Worm (Caenorhabditis elegans) whole organism, young adult: Measurements from ENCODE around the gene twk-33.
A peak's percentile ranks its signal among the peaks of the same experiment; 100 is the strongest.

Experiments used
- B0261.1 ChIP-seq: sonication (generic microtip); optimal IDR thresholded peaks from 2 replicates; lab custom pipeline; 2016; ENCODE audit warnings: mild to moderate bottlenecking, missing genetic modification characterization, moderate library complexity, missing compliant biosample characterization
- B0336.3 ChIP-seq: fragments of 200-800 bp; sonication (Bioruptor generic); IDR thresholded peaks from 2 replicates; pipeline ENCODE4 v1.3.6; 2022; ENCODE audit warnings: missing genetic modification characterization, missing compliant biosample characterization
- F10E7.11 ChIP-seq: sonication (generic microtip); optimal IDR thresholded peaks from 2 replicates; lab custom pipeline; 2017; ENCODE audit warnings: mild to moderate bottlenecking, missing genetic modification characterization, moderate library complexity, missing compliant biosample characterization
- K11D2.4 ChIP-seq: fragments of 200-800 bp; sonication (Bioruptor generic); IDR thresholded peaks from 2 replicates; pipeline ENCODE4 v1.3.6; 2022; ENCODE audit warnings: missing genetic modification reagents, missing genetic modification characterization, missing compliant biosample characterization
- T26A5.8 ChIP-seq: sonication (generic microtip); optimal IDR thresholded peaks from 2 replicates; lab custom pipeline; 2016; ENCODE audit warnings: missing genetic modification characterization, missing compliant biosample characterization
- Y53F4B.3 ChIP-seq: fragments of 200-800 bp; sonication (Bioruptor generic); IDR thresholded peaks from 2 replicates; pipeline ENCODE4 v1.3.6; 2022; ENCODE audit warnings: missing genetic modification reagents, missing genetic modification characterization, missing compliant biosample characterization
- Y53G8AR.9 ChIP-seq: fragments of 200-800 bp; sonication (Bioruptor generic); conservative IDR thresholded peaks from 2 replicates; pipeline ENCODE4 v1.3.6; 2022; ENCODE audit warnings: missing genetic modification reagents, missing genetic modification characterization, missing compliant biosample characterization
- Y95B8A.8 ChIP-seq: fragments of 200-800 bp; sonication (Bioruptor generic); IDR thresholded peaks from 2 replicates; pipeline ENCODE4 v1.3.6; 2022; ENCODE audit warnings: missing genetic modification reagents, missing genetic modification characterization, missing compliant biosample characterization
- ZK185.1 ChIP-seq: sonication (generic microtip); optimal IDR thresholded peaks from 2 replicates; lab custom pipeline; 2016; ENCODE audit warnings: mild to moderate bottlenecking, missing genetic modification characterization, missing compliant biosample characterization; ENCODE audit not compliant: poor library complexity, severe bottlenecking
- akir-1 ChIP-seq: fragments of 200-800 bp; sonication (Bioruptor generic); optimal IDR thresholded peaks from 2 replicates; lab custom pipeline; 2018; ENCODE audit warnings: mild to moderate bottlenecking, missing genetic modification characterization, moderate library complexity, missing compliant biosample characterization
- athp-1 ChIP-seq: sonication (generic microtip); optimal IDR thresholded peaks from 2 replicates; lab custom pipeline; 2017; ENCODE audit warnings: mild to moderate bottlenecking, missing genetic modification characterization, missing compliant biosample characterization
- attf-5 ChIP-seq: fragments of 200-800 bp; sonication (Bioruptor generic); optimal IDR thresholded peaks from 2 replicates; lab custom pipeline; 2018; ENCODE audit warnings: mild to moderate bottlenecking, missing genetic modification characterization, missing compliant biosample characterization
- attf-6 ChIP-seq: fragments of 200-800 bp; sonication (Bioruptor generic); IDR thresholded peaks from 2 replicates; pipeline ENCODE4 v1.3.6; 2022; ENCODE audit warnings: missing genetic modification reagents, missing genetic modification characterization, missing compliant biosample characterization
- cebp-1 ChIP-seq, 2 experiments: fragments of 200-800 bp in 1 of 2; sonication (Bioruptor generic) in 1 of 2; sonication (generic microtip) in 1 of 2; IDR thresholded peaks in 1 of 2; optimal IDR thresholded peaks in 1 of 2; 2 replicates each; pipeline versions ENCODE4 v1.3.6 to Lab custom; 2017 to 2022; ENCODE audit warnings: missing compliant biosample characterization in 2 of 2, missing genetic modification characterization in 2 of 2, mild to moderate bottlenecking in 1 of 2, missing genetic modification reagents in 1 of 2, moderate library complexity in 1 of 2
- ceh-27 ChIP-seq: fragments of 200-800 bp; sonication (Bioruptor generic); optimal IDR thresholded peaks from 2 replicates; lab custom pipeline; 2018; ENCODE audit warnings: mild to moderate bottlenecking, missing genetic modification characterization, moderate library complexity, missing compliant biosample characterization
- dpff-1 ChIP-seq: sonication (generic microtip); optimal IDR thresholded peaks from 2 replicates; lab custom pipeline; 2017; ENCODE audit warnings: mild to moderate bottlenecking, missing genetic modification characterization, missing compliant biosample characterization
- dpl-1 ChIP-seq: fragments of 150-350 bp; optimal IDR thresholded peaks from 2 replicates; lab custom pipeline; 2014; ENCODE audit warnings: missing biosample characterization, missing genetic modification reagents, missing genetic modification characterization
- efl-1 ChIP-seq: fragments of 150-350 bp; optimal IDR thresholded peaks from 2 replicates; lab custom pipeline; 2014; ENCODE audit warnings: missing biosample characterization, missing genetic modification reagents, missing genetic modification characterization
- egl-44 ChIP-seq: fragments of 200-800 bp; sonication (Bioruptor generic); IDR thresholded peaks from 2 replicates; pipeline ENCODE4 v1.3.6; 2022; ENCODE audit warnings: missing genetic modification reagents, missing genetic modification characterization, missing compliant biosample characterization
- fkh-3 ChIP-seq: sonication (generic microtip); optimal IDR thresholded peaks from 2 replicates; lab custom pipeline; 2016; ENCODE audit warnings: mild to moderate bottlenecking, missing genetic modification characterization, missing compliant biosample characterization
- hmg-1.2 ChIP-seq: fragments of 200-800 bp; sonication (Bioruptor generic); IDR thresholded peaks from 2 replicates; pipeline ENCODE4 v1.3.6; 2022; ENCODE audit warnings: missing genetic modification reagents, missing genetic modification characterization, missing compliant biosample characterization
- hmg-20 ChIP-seq: fragments of 200-800 bp; sonication (Bioruptor generic); IDR thresholded peaks from 2 replicates; pipeline ENCODE4 v1.3.6; 2022; ENCODE audit warnings: missing genetic modification reagents, missing genetic modification characterization, missing compliant biosample characterization
- let-607 ChIP-seq, 2 experiments: fragments of 200-800 bp in 1 of 2; sonication (Bioruptor generic) in 1 of 2; sonication (generic microtip) in 1 of 2; optimal IDR thresholded peaks; 2 replicates each; lab custom pipeline; 2016 to 2018; ENCODE audit warnings: mild to moderate bottlenecking in 2 of 2, missing compliant biosample characterization in 2 of 2, missing genetic modification characterization in 2 of 2, moderate library complexity in 2 of 2, missing genotype in 1 of 2
- lin-26 ChIP-seq: fragments of 200-800 bp; sonication (Bioruptor generic); IDR thresholded peaks from 2 replicates; pipeline ENCODE4 v1.3.6; 2022; ENCODE audit warnings: missing genetic modification reagents, missing genetic modification characterization, missing compliant biosample characterization
- lsy-27 ChIP-seq: sonication (generic microtip); optimal IDR thresholded peaks from 2 replicates; lab custom pipeline; 2017; ENCODE audit warnings: missing genetic modification characterization, mild to moderate bottlenecking, missing compliant biosample characterization, antibody characterized with exemption, missing genotype, borderline replicate concordance; ENCODE audit not compliant: insufficient read depth
- madf-10 ChIP-seq: sonication (generic microtip); optimal IDR thresholded peaks from 2 replicates; lab custom pipeline; 2016; ENCODE audit warnings: mild to moderate bottlenecking, missing genetic modification characterization, missing compliant biosample characterization
- mxl-1 ChIP-seq: sonication (generic microtip); optimal IDR thresholded peaks from 2 replicates; lab custom pipeline; 2016; ENCODE audit warnings: missing genetic modification characterization, missing compliant biosample characterization
- nfya-1 ChIP-seq: sonication (generic microtip); optimal IDR thresholded peaks from 2 replicates; lab custom pipeline; 2017; ENCODE audit warnings: antibody characterized with exemption, missing compliant biosample characterization, missing genetic modification characterization, borderline replicate concordance; ENCODE audit not compliant: insufficient read depth
- nfyb-1 ChIP-seq: fragments of 200-800 bp; sonication (Bioruptor generic); IDR thresholded peaks from 2 replicates; pipeline ENCODE4 v1.3.6; 2022; ENCODE audit warnings: missing genetic modification reagents, missing genetic modification characterization, missing compliant biosample characterization
- nhr-179 ChIP-seq: sonication (generic microtip); optimal IDR thresholded peaks from 2 replicates; lab custom pipeline; 2016; ENCODE audit warnings: mild to moderate bottlenecking, missing genetic modification characterization, missing compliant biosample characterization
- nhr-80 ChIP-seq: sonication (generic microtip); optimal IDR thresholded peaks from 2 replicates; lab custom pipeline; 2016; ENCODE audit warnings: missing genetic modification characterization, missing compliant biosample characterization
- nhr-90 ChIP-seq: sonication (generic microtip); optimal IDR thresholded peaks from 2 replicates; lab custom pipeline; 2016; ENCODE audit warnings: missing genotype, mild to moderate bottlenecking, missing genetic modification characterization, missing compliant biosample characterization
- rec-8 ChIP-seq, 2 experiments: sonication (generic microtip); optimal IDR thresholded peaks; 2 replicates each; lab custom pipeline; 2016; ENCODE audit warnings: mild to moderate bottlenecking in 2 of 2, missing genetic modification characterization in 2 of 2, missing genetic modification reagents in 2 of 2, missing genotype in 2 of 2, missing biosample characterization in 1 of 2, missing compliant biosample characterization in 1 of 2, moderate library complexity in 1 of 2
- repo-1 ChIP-seq: sonication (generic microtip); optimal IDR thresholded peaks from 2 replicates; lab custom pipeline; 2017; ENCODE audit warnings: mild to moderate bottlenecking, missing genetic modification characterization, missing compliant biosample characterization
- rpc-1 ChIP-seq, 2 experiments: fragments of 150-350 bp in 1 of 2; sonication (generic microtip) in 1 of 2; optimal IDR thresholded peaks; 2 replicates each; lab custom pipeline; 2014 to 2018; ENCODE audit warnings: missing biosample characterization in 1 of 2, missing genetic modification characterization in 1 of 2, missing genetic modification reagents in 1 of 2, missing genotype in 1 of 2
- snpc-4 ChIP-seq, 5 experiments: fragments of 150-350 bp in 1 of 5; sonication (generic microtip) in 4 of 5; optimal IDR thresholded peaks; 2 replicates each; lab custom pipeline; 2014 to 2018; ENCODE audit warnings: missing genetic modification characterization in 5 of 5, missing biosample characterization in 3 of 5, antibody characterized with exemption in 2 of 5, mild to moderate bottlenecking in 2 of 5, missing compliant biosample characterization in 2 of 5, missing genotype in 2 of 5, moderate library complexity in 2 of 5, missing genetic modification reagents in 1 of 5
- tbp1 ChIP-seq: fragments of 200-800 bp; sonication (Bioruptor generic); optimal IDR thresholded peaks from 2 replicates; lab custom pipeline; 2018; ENCODE audit warnings: mild to moderate bottlenecking, missing genetic modification characterization, missing compliant biosample characterization
- xnd-1 ChIP-seq: sonication (generic microtip); optimal IDR thresholded peaks from 2 replicates; lab custom pipeline; 2016; ENCODE audit warnings: missing genotype, missing genetic modification reagents, missing genetic modification characterization, missing compliant biosample characterization
- ztf-18 ChIP-seq: sonication (generic microtip); optimal IDR thresholded peaks from 2 replicates; lab custom pipeline; 2016; ENCODE audit warnings: missing genotype, mild to moderate bottlenecking, missing genetic modification characterization, missing compliant biosample characterization
- ztf-26 ChIP-seq: sonication (generic microtip); optimal IDR thresholded peaks from 2 replicates; lab custom pipeline; 2017; ENCODE audit warnings: missing genetic modification characterization, missing compliant biosample characterization

twk-33 gene

ce11 chrV:17724704-17725103 lies 10.5 kb upstream of the twk-33 start, which contains the start of gene fat-5 (continued):
- no peak for TF ChIP-seq rec-8 (tag; optimal IDR thresholded peaks at IDR 0.05; lab: Kevin White, UChicago)
- TF ChIP-seq egl-44, result no peak
- TF ChIP-seq hmg-20, result no peak
- no peak for TF ChIP-seq K11D2.4 (GFP tag; lab: Robert Waterston, UW)
- no peak for TF ChIP-seq attf-6 (GFP tag; lab: Robert Waterston, UW)

- TF ChIP-seq nfyb-1 (no peak), fkh-3 (tag; lab: Kevin White, UChicago) (no peak), nhr-80 (tag; lab: Kevin White, UChicago) (peak; percentile 44)
These were observed 9.1 kb upstream of the twk-33 start for ce11 chrV:17723142-17723781.

- TF ChIP-seq lin-26 (peak; percentile 57; the same call in 1 of the 2 replicates), efl-1 (GFP tag; lab: Kevin White, UChicago) (no peak), K11D2.4 (GFP tag; lab: Robert Waterston, UW) (no peak), athp-1 (no peak), attf-6 (GFP tag; lab: Robert Waterston, UW) (0 out of 2 replicates have a peak, but pooled peaks have one; percentile 38), dpff-1 (tag; lab: Kevin White, UChicago) (no peak), xnd-1 (tag; lab: Kevin White, UChicago) (no peak), rpc-1 (optimal IDR thresholded peaks at IDR 0.05; lab: Kevin White, UChicago) (peak; percentile 13), rpc-1 (tag; optimal IDR thresholded peaks at IDR 0.05; lab: Kevin White, UChicago) (peak; percentile 67), B0261.1 (tag; lab: Kevin White, UChicago) (peak; percentile 46), Y53F4B.3 (GFP tag; lab: Robert Waterston, UW) (no peak), lsy-27 (tag; lab: Kevin White, UChicago) (no peak), ceh-27 (GFP tag; lab: Kevin White, UChicago) (no peak), tbp1 (GFP tag; lab: Kevin White, UChicago) (peak; percentile 72), cebp-1 (GFP tag; IDR thresholded peaks at IDR 0.05; lab: Robert Waterston, UW) (no peak), cebp-1 (tag; optimal IDR thresholded peaks at IDR 0.05; lab: Kevin White, UChicago) (no peak)
These were observed 8.4 kb upstream of the twk-33 start for ce11 chrV:17722553-17722952.

ce11 chrV:17721709-17722108 lies 7.5 kb upstream of the twk-33 start:
- TF ChIP-seq hmg-1.2 (GFP tag; lab: Robert Waterston, UW), result no peak
- peak; percentile 22; the same call in 1 of the 2 replicates for TF ChIP-seq cebp-1 (GFP tag; IDR thresholded peaks at IDR 0.05; lab: Robert Waterston, UW)
- TF ChIP-seq cebp-1 (tag; optimal IDR thresholded peaks at IDR 0.05; lab: Kevin White, UChicago), result peak; percentile 70
- no peak for TF ChIP-seq F10E7.11
- no peak for TF ChIP-seq nfya-1
- TF ChIP-seq ZK185.1 (tag; lab: Kevin White, UChicago), result no peak
- peak; percentile 40 for TF ChIP-seq tbp1 (GFP tag; lab: Kevin White, UChicago)
- TF ChIP-seq madf-10, result peak; percentile 20
- TF ChIP-seq Y95B8A.8 (GFP tag; lab: Robert Waterston, UW), result peak; percentile 72; the same call in 1 of the 2 replicates
- peak; percentile 15 for TF ChIP-seq ztf-26
- no peak for TF ChIP-seq T26A5.8
- no peak for TF ChIP-seq akir-1 (GFP tag; lab: Kevin White, UChicago)
- no peak for TF ChIP-seq snpc-4 (GFP tag; optimal IDR thresholded peaks at IDR 0.05; lab: Kevin White, UChicago)
- TF ChIP-seq snpc-4 (tag; optimal IDR thresholded peaks at IDR 0.05; lab: Kevin White, UChicago), result peak in 2 of 4 experiments; percentile 25 to 72
- TF ChIP-seq Y53G8AR.9, result no peak
- no peak for TF ChIP-seq mxl-1 (tag; lab: Kevin White, UChicago)
- peak; percentile 6 for TF ChIP-seq nhr-90 (tag; lab: Kevin White, UChicago)
- TF ChIP-seq ztf-18 (tag; lab: Kevin White, UChicago), result no peak
- 0 out of 2 replicates have a peak, but pooled peaks have one; percentile 53 for TF ChIP-seq nfyb-1
- TF ChIP-seq nhr-179 (tag; lab: Kevin White, UChicago), result no peak
- peak; percentile 52; the same call in 1 of the 2 replicates for TF ChIP-seq B0336.3
- no peak for TF ChIP-seq repo-1
- TF ChIP-seq let-607 (tag; optimal IDR thresholded peaks at IDR 0.05; lab: Kevin White, UChicago), result peak in 1 of 2 experiments; percentile 31
- TF ChIP-seq attf-5, result peak; percentile 12
- no peak for TF ChIP-seq dpl-1
